Fruit fly (Drosophila melanogaster) whole organism, embryonic: ENCODE data around the gene CG8814.

Experiments used
- Atf-2 ChIP-seq: fragments of 200-800 bp; sonication (Bioruptor generic); optimal IDR thresholded peaks from 2 replicates; lab custom pipeline; 2016; ENCODE audit warnings: missing biosample characterization, missing genetic modification characterization
- BEAF-32 ChIP-seq: fragments of 200-800 bp; sonication (Bioruptor generic); optimal IDR thresholded peaks from 3 replicates; lab custom pipeline; 2017; ENCODE audit warnings: missing biosample characterization, missing genetic modification characterization, mild to moderate bottlenecking, moderate library complexity, missing genetic modification reagents
- BtbVII ChIP-seq: fragments of 200-800 bp; sonication (Bioruptor generic); optimal IDR thresholded peaks from 3 replicates; lab custom pipeline; 2017; ENCODE audit warnings: missing biosample characterization, mild to moderate bottlenecking, missing genetic modification characterization
- CG10431 ChIP-seq: fragments of 200-800 bp; sonication (Bioruptor generic); optimal IDR thresholded peaks from 3 replicates; lab custom pipeline; 2018; ENCODE audit warnings: missing biosample characterization, mild to moderate bottlenecking, missing genetic modification characterization
- CG10543 ChIP-seq: fragments of 200-800 bp; sonication (Bioruptor generic); optimal IDR thresholded peaks from 3 replicates; lab custom pipeline; 2017; ENCODE audit warnings: missing biosample characterization, mild to moderate bottlenecking, missing genetic modification characterization, moderate library complexity
- CG10565 ChIP-seq: fragments of 200-800 bp; sonication (Bioruptor generic); optimal IDR thresholded peaks from 3 replicates; lab custom pipeline; 2016; ENCODE audit warnings: missing biosample characterization, mild to moderate bottlenecking, missing genetic modification characterization
- CG11085 ChIP-seq: fragments of 200-800 bp; sonication (Bioruptor generic); IDR thresholded peaks from 2 replicates; pipeline ENCODE4 v1.3.6; 2022; ENCODE audit warnings: missing biosample characterization, missing genetic modification characterization
- CG11456 ChIP-seq: fragments of 200-800 bp; sonication (Bioruptor generic); IDR thresholded peaks from 3 replicates; pipeline ENCODE4 v1.3.6; 2022; ENCODE audit warnings: missing biosample characterization, missing genetic modification characterization
- CG11696 ChIP-seq: fragments of 200-800 bp; sonication (Bioruptor generic); IDR thresholded peaks from 2 replicates; pipeline ENCODE4 v1.3.6; 2022; ENCODE audit warnings: missing biosample characterization, missing genetic modification characterization
- CG1602 ChIP-seq: fragments of 200-800 bp; sonication (Bioruptor generic); optimal IDR thresholded peaks from 3 replicates; lab custom pipeline; 2016; ENCODE audit warnings: missing biosample characterization, missing genetic modification characterization
- CG17328 ChIP-seq: fragments of 200-800 bp; sonication (Bioruptor generic); IDR thresholded peaks from 2 replicates; pipeline ENCODE4 v1.3.6; 2022; ENCODE audit warnings: missing biosample characterization, missing genetic modification characterization
- CG17912 ChIP-seq: fragments of 200-800 bp; sonication (Bioruptor generic); optimal IDR thresholded peaks from 2 replicates; lab custom pipeline; 2018; ENCODE audit warnings: missing biosample characterization, mild to moderate bottlenecking, missing genetic modification characterization
- CG18011 ChIP-seq: fragments of 200-800 bp; sonication (Bioruptor generic); optimal IDR thresholded peaks from 2 replicates; lab custom pipeline; 2017; ENCODE audit warnings: missing biosample characterization, missing genetic modification characterization, mild to moderate bottlenecking, moderate library complexity, missing genotype
- CG2120 ChIP-seq: fragments of 200-800 bp; sonication (Bioruptor generic); optimal IDR thresholded peaks from 3 replicates; lab custom pipeline; 2016; ENCODE audit warnings: missing biosample characterization, missing genetic modification characterization
- CG2712 ChIP-seq: fragments of 200-800 bp; optimal IDR thresholded peaks from 3 replicates; lab custom pipeline; 2019; ENCODE audit warnings: missing biosample characterization, mild to moderate bottlenecking, missing genetic modification characterization, moderate library complexity
- CG32767 ChIP-seq: fragments of 200-800 bp; sonication (Bioruptor generic); IDR thresholded peaks from 2 replicates; pipeline ENCODE4 v1.3.6; 2022; ENCODE audit warnings: missing biosample characterization, missing genetic modification characterization
- CG33557 ChIP-seq: fragments of 200-800 bp; sonication (Bioruptor generic); optimal IDR thresholded peaks from 2 replicates; lab custom pipeline; 2019; ENCODE audit warnings: missing biosample characterization, mild to moderate bottlenecking, missing genetic modification characterization, moderate library complexity
- CG34376 ChIP-seq: fragments of 200-800 bp; sonication (Bioruptor generic); optimal IDR thresholded peaks from 2 replicates; lab custom pipeline; 2018; ENCODE audit warnings: missing biosample characterization, mild to moderate bottlenecking, missing genetic modification characterization
- CG5245 ChIP-seq: fragments of 200-800 bp; sonication (Bioruptor generic); optimal IDR thresholded peaks from 3 replicates; lab custom pipeline; 2016; ENCODE audit warnings: missing biosample characterization, missing genetic modification characterization
- Chrac-16 ChIP-seq: fragments of 200-800 bp; sonication (Bioruptor generic); optimal IDR thresholded peaks from 3 replicates; lab custom pipeline; 2016; ENCODE audit warnings: missing biosample characterization, missing genetic modification characterization
- Deaf1 ChIP-seq: fragments of 200-800 bp; optimal IDR thresholded peaks from 3 replicates; lab custom pipeline; 2019; ENCODE audit warnings: missing biosample characterization, mild to moderate bottlenecking, missing genetic modification characterization, moderate library complexity
- GATAe ChIP-seq: fragments of 200-800 bp; sonication (Bioruptor generic); conservative IDR thresholded peaks from 2 replicates; pipeline ENCODE4 v1.3.6; 2022; ENCODE audit warnings: missing biosample characterization, missing genetic modification characterization
- Gsc ChIP-seq: fragments of 200-800 bp; sonication (Bioruptor generic); IDR thresholded peaks from 2 replicates; pipeline ENCODE4 v1.3.6; 2022; ENCODE audit warnings: missing biosample characterization, missing genetic modification characterization
- H15 ChIP-seq: fragments of 200-800 bp; sonication (Bioruptor generic); IDR thresholded peaks from 3 replicates; pipeline ENCODE4 v1.3.6; 2022; ENCODE audit warnings: missing biosample characterization, missing genetic modification characterization
- HLHmδ ChIP-seq: fragments of 200-800 bp; sonication (Bioruptor generic); optimal IDR thresholded peaks from 2 replicates; lab custom pipeline; 2018; ENCODE audit warnings: missing biosample characterization, mild to moderate bottlenecking, missing genetic modification characterization, moderate library complexity
- Hey ChIP-seq: fragments of 200-800 bp; sonication (Bioruptor generic); optimal IDR thresholded peaks from 3 replicates; lab custom pipeline; 2018; ENCODE audit warnings: missing biosample characterization, mild to moderate bottlenecking, missing genetic modification characterization
- HmgZ ChIP-seq: fragments of 200-800 bp; sonication (Bioruptor generic); optimal IDR thresholded peaks from 2 replicates; lab custom pipeline; 2018; ENCODE audit warnings: missing biosample characterization, mild to moderate bottlenecking, missing genetic modification characterization
- Lpt ChIP-seq: fragments of >200 bp; optimal IDR thresholded peaks from 2 replicates; lab custom pipeline; 2018; ENCODE audit warnings: missing biosample characterization, missing genetic modification characterization
- Pdp1 ChIP-seq, 2 experiments: fragments of 200-800 bp; sonication (Bioruptor generic); optimal IDR thresholded peaks; 3 replicates each; lab custom pipeline; 2016; ENCODE audit warnings: missing biosample characterization in 2 of 2, missing genetic modification characterization in 2 of 2, mild to moderate bottlenecking in 1 of 2, moderate library complexity in 1 of 2
- Sin3A ChIP-seq: fragments of >200 bp; optimal IDR thresholded peaks from 2 replicates; lab custom pipeline; 2018
- Six4 ChIP-seq: fragments of 200-800 bp; sonication (Bioruptor generic); optimal IDR thresholded peaks from 2 replicates; lab custom pipeline; 2016; ENCODE audit warnings: missing biosample characterization, missing genetic modification characterization
- Sry-δ ChIP-seq: fragments of 200-800 bp; sonication (Bioruptor generic); optimal IDR thresholded peaks from 2 replicates; lab custom pipeline; 2016; ENCODE audit warnings: missing biosample characterization, missing genetic modification characterization
- YL-1 ChIP-seq: fragments of 200-800 bp; sonication (Bioruptor generic); optimal IDR thresholded peaks from 3 replicates; lab custom pipeline; 2017; ENCODE audit warnings: missing biosample characterization, mild to moderate bottlenecking, missing genetic modification characterization
- dmrt11E ChIP-seq: fragments of 200-800 bp; sonication (Bioruptor generic); optimal IDR thresholded peaks from 3 replicates; lab custom pipeline; 2018; ENCODE audit warnings: missing biosample characterization, mild to moderate bottlenecking, missing genetic modification characterization, moderate library complexity
- dmrt99B ChIP-seq: fragments of 200-800 bp; sonication (Bioruptor generic); optimal IDR thresholded peaks from 2 replicates; lab custom pipeline; 2018; ENCODE audit warnings: missing biosample characterization, mild to moderate bottlenecking, missing genetic modification characterization, moderate library complexity
- dysf ChIP-seq: fragments of 200-800 bp; sonication (Bioruptor generic); IDR thresholded peaks from 3 replicates; pipeline ENCODE4 v1.3.6; 2022; ENCODE audit warnings: missing biosample characterization, missing genetic modification characterization
- eve ChIP-seq, 2 experiments: fragments of >200 bp; optimal IDR thresholded peaks; 2 replicates each; lab custom pipeline; 2017; ENCODE audit warnings: missing biosample characterization in 2 of 2, missing genetic modification characterization in 2 of 2
- exex ChIP-seq: fragments of 200-800 bp; sonication (Bioruptor generic); optimal IDR thresholded peaks from 4 replicates; lab custom pipeline; 2018; ENCODE audit warnings: missing biosample characterization, mild to moderate bottlenecking, missing genetic modification characterization, moderate library complexity
- grn ChIP-seq: fragments of 200-800 bp; sonication (Bioruptor generic); optimal IDR thresholded peaks from 3 replicates; lab custom pipeline; 2017; ENCODE audit warnings: missing biosample characterization, missing genetic modification characterization
- hbn ChIP-seq: fragments of 200-800 bp; sonication (Bioruptor generic); IDR thresholded peaks from 2 replicates; pipeline ENCODE4 v1.3.6; 2022; ENCODE audit warnings: missing biosample characterization, missing genetic modification characterization; ENCODE audit not compliant: partially characterized antibody
- mirr ChIP-seq: fragments of 200-800 bp; sonication (Bioruptor generic); optimal IDR thresholded peaks from 3 replicates; lab custom pipeline; 2018; ENCODE audit warnings: missing biosample characterization, mild to moderate bottlenecking, missing genetic modification characterization
- pan ChIP-seq, 4 experiments: fragments of >200 bp in 3 of 4; fragments of 200-800 bp in 1 of 4; sonication (Bioruptor generic) in 1 of 4; optimal IDR thresholded peaks in 3 of 4; IDR thresholded peaks in 1 of 4; 2 replicates each; pipeline versions ENCODE4 v1.3.6 to Lab custom; 2017 to 2022; ENCODE audit warnings: missing biosample characterization in 2 of 4, missing genetic modification characterization in 2 of 4, mixed read lengths in 1 of 4
- pita ChIP-seq: fragments of 200-800 bp; sonication (Bioruptor generic); optimal IDR thresholded peaks from 2 replicates; lab custom pipeline; 2017; ENCODE audit warnings: missing biosample characterization, mild to moderate bottlenecking, missing genetic modification characterization
- pum ChIP-seq: fragments of 200-800 bp; sonication (Bioruptor generic); optimal IDR thresholded peaks from 2 replicates; lab custom pipeline; 2016; ENCODE audit warnings: missing biosample characterization, missing genetic modification characterization
- sd ChIP-seq: fragments of 200-800 bp; sonication (Bioruptor generic); optimal IDR thresholded peaks from 3 replicates; lab custom pipeline; 2018; ENCODE audit warnings: missing biosample characterization, mild to moderate bottlenecking, missing genetic modification characterization, moderate library complexity
- slou ChIP-seq: fragments of 200-800 bp; sonication (Bioruptor generic); optimal IDR thresholded peaks from 3 replicates; lab custom pipeline; 2016; ENCODE audit warnings: missing biosample characterization, missing genetic modification characterization
- sug ChIP-seq: fragments of 200-800 bp; optimal IDR thresholded peaks from 2 replicates; lab custom pipeline; 2019; ENCODE audit warnings: missing biosample characterization, mild to moderate bottlenecking, missing genetic modification characterization, moderate library complexity
- tgo ChIP-seq: fragments of 200-800 bp; sonication (Bioruptor generic); IDR thresholded peaks from 3 replicates; pipeline ENCODE4 v1.3.6; 2022; ENCODE audit warnings: missing biosample characterization, missing genetic modification characterization
- z ChIP-seq: fragments of 200-800 bp; sonication (Bioruptor generic); IDR thresholded peaks from 3 replicates; pipeline ENCODE4 v1.3.6; 2022; ENCODE audit warnings: missing biosample characterization, missing genetic modification characterization

CG8814 gene

DNA sequence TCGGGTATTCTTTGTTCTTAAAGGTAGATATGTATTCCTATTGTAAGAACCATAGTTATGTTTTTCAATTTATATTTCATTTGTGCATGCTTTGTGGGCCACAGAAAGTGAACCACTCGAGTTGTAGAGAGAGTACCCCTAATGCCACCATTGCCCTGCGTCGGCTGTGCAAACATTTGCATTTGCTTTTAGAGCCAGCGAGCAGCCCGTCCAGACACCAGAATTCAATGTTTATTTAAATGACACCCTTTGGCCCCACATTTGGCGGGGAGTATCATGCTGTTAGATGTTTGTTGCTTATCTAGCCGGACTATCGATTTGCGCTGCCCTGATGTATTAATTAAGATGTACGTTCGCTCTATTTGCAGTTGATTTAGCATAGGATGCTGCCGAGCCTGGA lies 10.1 kb upstream of the CG8814 start (continued):
- TF ChIP-seq CG32767 (GFP tag; lab: Robert Waterston, UW) (no peak), dmrt11E (tag; lab: Kevin White, UChicago) (no peak), CG10565 (GFP tag; lab: Kevin White, UChicago) (no peak), Hey (no peak), tgo (GFP tag; lab: Robert Waterston, UW) (no peak), dmrt99B (tag; lab: Kevin White, UChicago) (no peak), pita (GFP tag; lab: Kevin White, UChicago) (no peak), CG11456 (GFP tag; lab: Robert Waterston, UW) (no peak), H15 (GFP tag; lab: Robert Waterston, UW) (no peak), CG11085 (no peak), YL-1 (GFP tag; lab: Kevin White, UChicago) (no peak), eve (GFP tag; optimal IDR thresholded peaks at IDR 0.05; lab: Kevin White, UChicago) (no peak), CG33557 (GFP tag; lab: Kevin White, UChicago) (peak; percentile 21), CG2120 (GFP tag; lab: Kevin White, UChicago) (no peak), Gsc (GFP tag; lab: Robert Waterston, UW) (no peak), dysf (0 out of 3 replicates have a peak, but pooled peaks have one; percentile 6), z (GFP tag; lab: Robert Waterston, UW) (no peak), CG17912 (GFP tag; lab: Kevin White, UChicago) (no peak), CG11696 (GFP tag; lab: Robert Waterston, UW) (no peak), slou (GFP tag; lab: Kevin White, UChicago) (no peak), Sin3A (lab: Kevin White, UChicago) (no peak), Atf-2 (GFP tag; lab: Kevin White, UChicago) (no peak)
- TF ChIP-seq, all 482 proteins: peak for 95

DNA sequence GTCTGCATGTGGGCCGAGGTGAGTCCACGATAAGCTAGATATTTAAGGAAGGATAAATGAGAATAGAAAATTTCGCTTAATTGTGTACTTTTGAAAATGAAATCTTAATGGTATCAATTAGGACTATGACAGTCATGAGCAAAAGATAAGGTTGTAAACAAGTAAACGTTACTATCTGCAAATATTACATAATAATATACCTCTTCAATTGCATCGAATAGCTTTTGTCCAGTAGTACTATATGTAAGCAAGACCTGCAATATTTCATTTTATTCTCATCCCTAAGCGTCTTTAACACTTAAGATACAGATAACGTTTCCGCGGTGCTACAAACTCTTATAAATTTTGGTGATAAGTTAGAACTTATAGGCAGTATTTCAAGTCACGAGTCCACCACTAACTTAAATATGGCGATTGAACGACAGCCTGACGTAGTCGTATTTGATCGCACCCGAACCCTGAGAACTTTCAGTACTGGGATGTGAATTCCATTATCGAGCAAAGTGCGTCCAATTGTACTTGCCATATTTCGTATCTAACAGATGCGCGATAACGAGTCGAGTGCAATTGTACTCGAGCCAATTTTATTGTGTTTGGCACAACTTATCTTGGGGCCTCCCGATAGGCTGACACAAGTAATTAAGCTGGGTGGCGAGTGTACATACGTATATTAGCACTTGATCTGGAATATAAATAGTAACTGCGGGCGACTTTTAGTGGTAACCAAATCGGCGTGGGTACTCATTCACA lies 9.0 kb upstream of the CG8814 start:
- TF ChIP-seq CG17328: no peak
- TF ChIP-seq CG18011 (GFP tag; lab: Kevin White, UChicago): peak; percentile 37
- peak; percentile 22 for TF ChIP-seq CG10543 (GFP tag; lab: Kevin White, UChicago)
- TF ChIP-seq exex: peak; percentile 93
- TF ChIP-seq sug (tag; lab: Kevin White, UChicago): peak; percentile 69
- TF ChIP-seq mirr: peak; percentile 80
- TF ChIP-seq CG2712: no peak
- TF ChIP-seq CG5245 (GFP tag; lab: Kevin White, UChicago): no peak
- peak; percentile 26 for TF ChIP-seq sd
- TF ChIP-seq CG34376: peak; percentile 57
- TF ChIP-seq HmgZ (tag; lab: Kevin White, UChicago): peak; percentile 37
- no peak for TF ChIP-seq BtbVII (GFP tag; lab: Kevin White, UChicago)
- TF ChIP-seq Six4 (GFP tag; lab: Kevin White, UChicago): no peak
- TF ChIP-seq Pdp1 (GFP tag; optimal IDR thresholded peaks at IDR 0.05; lab: Kevin White, UChicago): peak in 1 of 2 experiments; percentile 55
- TF ChIP-seq CG1602 (GFP tag; lab: Kevin White, UChicago): no peak
- peak; percentile 39 for TF ChIP-seq Hey
- TF ChIP-seq BEAF-32 (GFP tag; lab: Kevin White, UChicago): peak; percentile 23
- no peak for TF ChIP-seq pan (optimal IDR thresholded peaks at IDR 0.05; lab: Kevin White, UChicago)
- TF ChIP-seq pan (GFP tag; optimal IDR thresholded peaks at IDR 0.05 in 1 of 2, IDR thresholded peaks at IDR 0.05 in 1 of 2): no peak
- TF ChIP-seq pum (GFP tag; lab: Kevin White, UChicago): no peak
- TF ChIP-seq GATAe (GFP tag; lab: Robert Waterston, UW): 0 out of 2 replicates have a peak, but pooled peaks have one; percentile 30
- peak; percentile 0 for TF ChIP-seq Sry-δ (GFP tag; lab: Kevin White, UChicago)
- TF ChIP-seq grn (GFP tag; lab: Kevin White, UChicago): peak; percentile 52
- no peak for TF ChIP-seq HLHmδ (GFP tag; lab: Kevin White, UChicago)
- no peak for TF ChIP-seq CG10431
- no peak for TF ChIP-seq hbn (GFP tag; lab: Robert Waterston, UW)
- no peak for TF ChIP-seq Lpt (GFP tag; lab: Kevin White, UChicago)
- no peak for TF ChIP-seq Chrac-16 (GFP tag; lab: Kevin White, UChicago)
- TF ChIP-seq Deaf1 (tag; lab: Kevin White, UChicago): peak; percentile 66
